Fruit fly (Drosophila melanogaster): Measurements from ENCODE around the gene CG43246.

Gene CG43246

dm6 chr3L:14553891-14554303 is 17.5 kb downstream of the CG43246 start:
- TF ChIP-seq sd (tag; optimal IDR thresholded peaks at IDR 0.05) (peak; percentile 50), CG10543 (GFP tag; optimal IDR thresholded peaks at IDR 0.05) (peak; percentile 35), dmrt99B (tag; optimal IDR thresholded peaks at IDR 0.05) (no peak), NC2α (GFP tag; optimal IDR thresholded peaks at IDR 0.05) (no peak), GATAe (GFP tag; conservative IDR thresholded peaks at IDR 0.05) (peak; percentile 52), CG11695 (GFP tag; IDR thresholded peaks at IDR 0.05) (0 out of 3 replicates have a peak, but pooled peaks have one; percentile 9), Ets65A (GFP tag) (peak; percentile 3), chinmo (GFP tag; IDR thresholded peaks at IDR 0.05; ENCODE audit: partially characterized antibody) (peak; percentile 87; the same call in 2 of the 4 replicates), CG18599 (GFP tag; optimal IDR thresholded peaks at IDR 0.05) (peak; percentile 23), cwo (GFP tag; optimal IDR thresholded peaks at IDR 0.05) (peak; percentile 94), CG13624 (GFP tag; optimal IDR thresholded peaks at IDR 0.05) (peak; percentile 56), Taf1 (GFP tag; IDR thresholded peaks at IDR 0.05) (no peak), Side (GFP tag; optimal IDR thresholded peaks at IDR 0.05) (no peak), nmo (GFP tag; optimal IDR thresholded peaks at IDR 0.05) (no peak), Dek (tag; optimal IDR thresholded peaks at IDR 0.05) (no peak), dysf (GFP tag; IDR thresholded peaks at IDR 0.05) (no peak), ERR (GFP tag; optimal IDR thresholded peaks at IDR 0.05) (peak; percentile 4), CG11093 (GFP tag; IDR thresholded peaks at IDR 0.05) (no peak), CG10959 (GFP tag; IDR thresholded peaks at IDR 0.05) (no peak), Nf-YC (tag; optimal IDR thresholded peaks at IDR 0.05) (peak; percentile 2), sens (GFP tag) (peak; percentile 35), CG12769 (tag; optimal IDR thresholded peaks at IDR 0.05) (peak; percentile 70), BtbVII (GFP tag; optimal IDR thresholded peaks at IDR 0.05) (peak; percentile 6), gro (GFP tag; optimal IDR thresholded peaks at IDR 0.05) (peak; percentile 15), Pdp1 (GFP tag; optimal IDR thresholded peaks at IDR 0.05) (peak in 1 of 2 experiments; percentile 78), nau (GFP tag; optimal IDR thresholded peaks at IDR 0.05) (no peak), CG34376 (GFP tag; optimal IDR thresholded peaks at IDR 0.05) (peak; percentile 48), mirr (GFP tag; optimal IDR thresholded peaks at IDR 0.05) (peak; percentile 78), CG7987 (GFP tag; optimal IDR thresholded peaks at IDR 0.05) (peak; percentile 83), Med (GFP tag) (peak; percentile 51), Six4 (GFP tag; optimal IDR thresholded peaks at IDR 0.05) (no peak), zfh1 (GFP tag; IDR thresholded peaks at IDR 0.05) (no peak), Hr51 (GFP tag; optimal IDR thresholded peaks at IDR 0.05) (no peak), sug (tag; optimal IDR thresholded peaks at IDR 0.05) (peak; percentile 91), CG17328 (GFP tag; IDR thresholded peaks at IDR 0.05) (no peak), CkIIα-i1 (GFP tag; IDR thresholded peaks at IDR 0.05) (no peak), D19A (tag; optimal IDR thresholded peaks at IDR 0.05) (no peak), CG4328 (GFP tag; optimal IDR thresholded peaks at IDR 0.05) (no peak), tna (GFP tag; IDR thresholded peaks at IDR 0.05; ENCODE audit: partially characterized antibody) (no peak), fd64A (GFP tag; optimal IDR thresholded peaks at IDR 0.05) (no peak), ssp (GFP tag; IDR thresholded peaks at IDR 0.05) (no peak), Vsx1 (GFP tag; optimal IDR thresholded peaks at IDR 0.05) (peak; percentile 11), CG6689 (GFP tag; IDR thresholded peaks at IDR 0.05) (no peak), CTCF (GFP tag; optimal IDR thresholded peaks at IDR 0.05) (peak; percentile 47), exex (tag; optimal IDR thresholded peaks at IDR 0.05) (peak; percentile 81)
